Worm (Caenorhabditis elegans) whole organism, mixed stage, embryonic: ENCODE results near the gene F42A10.7.

Experiments used
- M03D4.4 ChIP-seq: sonication (generic microtip); optimal IDR thresholded peaks from 2 replicates; lab custom pipeline; 2017; ENCODE audit warnings: mild to moderate bottlenecking, missing genetic modification characterization, missing compliant biosample characterization
- bed-3 ChIP-seq: fragments of 200-800 bp; sonication (Bioruptor generic); optimal IDR thresholded peaks from 3 replicates; lab custom pipeline; 2018; ENCODE audit warnings: mild to moderate bottlenecking, missing genetic modification characterization, moderate library complexity, missing compliant biosample characterization
- blmp-1 ChIP-seq: fragments of 150-350 bp; optimal IDR thresholded peaks from 2 replicates; lab custom pipeline; 2014; ENCODE audit warnings: missing biosample characterization, missing genetic modification characterization
- ceh-39 ChIP-seq: fragments of 150-350 bp; optimal IDR thresholded peaks from 2 replicates; lab custom pipeline; 2014; ENCODE audit warnings: missing biosample characterization, missing genetic modification characterization
- ceh-43 ChIP-seq: fragments of 200-800 bp; sonication (Bioruptor generic); optimal IDR thresholded peaks from 2 replicates; lab custom pipeline; 2018; ENCODE audit warnings: mild to moderate bottlenecking, missing genetic modification characterization, moderate library complexity, missing compliant biosample characterization
- ceh-83 ChIP-seq: fragments of 200-800 bp; sonication (Bioruptor generic); optimal IDR thresholded peaks from 2 replicates; lab custom pipeline; 2018; ENCODE audit warnings: mild to moderate bottlenecking, missing genetic modification characterization, missing compliant biosample characterization
- ces-1 ChIP-seq: fragments of 150-350 bp; optimal IDR thresholded peaks from 2 replicates; lab custom pipeline; 2014; ENCODE audit warnings: missing biosample characterization, missing genetic modification reagents, missing genetic modification characterization
- cnd-1 ChIP-seq: fragments of 200-800 bp; sonication (Bioruptor generic); optimal IDR thresholded peaks from 2 replicates; lab custom pipeline; 2018; ENCODE audit warnings: mild to moderate bottlenecking, missing genetic modification characterization, missing compliant biosample characterization
- drap-1 ChIP-seq: fragments of 200-800 bp; sonication (Bioruptor generic); optimal IDR thresholded peaks from 3 replicates; lab custom pipeline; 2018; ENCODE audit warnings: mild to moderate bottlenecking, missing genetic modification characterization, missing compliant biosample characterization
- flh-1 ChIP-seq: fragments of 200-800 bp; sonication (Bioruptor generic); optimal IDR thresholded peaks from 2 replicates; lab custom pipeline; 2018; ENCODE audit warnings: mild to moderate bottlenecking, missing genetic modification characterization, moderate library complexity, missing compliant biosample characterization
- ham-2 ChIP-seq: fragments of 200-800 bp; sonication (Bioruptor generic); optimal IDR thresholded peaks from 2 replicates; lab custom pipeline; 2018; ENCODE audit warnings: mild to moderate bottlenecking, missing genetic modification characterization, missing compliant biosample characterization
- hlh-1 ChIP-seq: fragments of 150-350 bp; optimal IDR thresholded peaks from 2 replicates; lab custom pipeline; 2014; ENCODE audit warnings: missing biosample characterization, missing genetic modification reagents, missing genetic modification characterization
- lin-13 ChIP-seq: fragments of 150-350 bp; optimal IDR thresholded peaks from 2 replicates; lab custom pipeline; 2014; ENCODE audit warnings: missing biosample characterization, missing genetic modification characterization
- lin-32 ChIP-seq: fragments of 200-800 bp; sonication (Bioruptor generic); optimal IDR thresholded peaks from 2 replicates; lab custom pipeline; 2018; ENCODE audit warnings: mild to moderate bottlenecking, missing genetic modification characterization, missing compliant biosample characterization
- lsy-2 ChIP-seq: fragments of 150-350 bp; optimal IDR thresholded peaks from 2 replicates; lab custom pipeline; 2014; ENCODE audit warnings: missing biosample characterization, missing genetic modification characterization
- mab-5 ChIP-seq: fragments of 150-350 bp; optimal IDR thresholded peaks from 2 replicates; lab custom pipeline; 2014; ENCODE audit warnings: missing biosample characterization, missing genetic modification characterization
- mep-1 ChIP-seq: fragments of 150-350 bp; optimal IDR thresholded peaks from 2 replicates; lab custom pipeline; 2017; ENCODE audit warnings: missing biosample characterization, missing genetic modification reagents, missing genetic modification characterization, inconsistent platforms
- mls-2 ChIP-seq: sonication (generic microtip); optimal IDR thresholded peaks from 2 replicates; lab custom pipeline; 2016; ENCODE audit warnings: mild to moderate bottlenecking, missing genetic modification characterization, moderate library complexity, missing compliant biosample characterization
- nhr-12 ChIP-seq: fragments of 150-350 bp; optimal IDR thresholded peaks from 2 replicates; lab custom pipeline; 2014; ENCODE audit warnings: missing biosample characterization, missing genetic modification characterization
- nhr-237 ChIP-seq: fragments of 150-350 bp; optimal IDR thresholded peaks from 2 replicates; lab custom pipeline; 2014; ENCODE audit warnings: missing biosample characterization, missing genetic modification characterization
- nhr-76 ChIP-seq: sonication (generic microtip); optimal IDR thresholded peaks from 2 replicates; lab custom pipeline; 2017; ENCODE audit warnings: missing biosample characterization, missing genetic modification characterization
- pha-4 ChIP-seq: fragments of 150-350 bp; optimal IDR thresholded peaks from 2 replicates; lab custom pipeline; 2018; ENCODE audit warnings: missing biosample characterization, missing genetic modification reagents, missing genetic modification characterization
- sem-2 ChIP-seq: fragments of 200-800 bp; sonication (Bioruptor generic); optimal IDR thresholded peaks from 2 replicates; lab custom pipeline; 2018; ENCODE audit warnings: mild to moderate bottlenecking, missing genetic modification characterization, missing compliant biosample characterization
- sptf-1 ChIP-seq: sonication (generic microtip); optimal IDR thresholded peaks from 2 replicates; lab custom pipeline; 2017; ENCODE audit warnings: mild to moderate bottlenecking, missing genetic modification characterization, moderate library complexity, missing compliant biosample characterization
- tbx-8 ChIP-seq: fragments of 200-800 bp; sonication (Bioruptor generic); optimal IDR thresholded peaks from 2 replicates; lab custom pipeline; 2018; ENCODE audit warnings: mild to moderate bottlenecking, missing genetic modification characterization, moderate library complexity, missing compliant biosample characterization
- unc-120 ChIP-seq: sonication (generic microtip); optimal IDR thresholded peaks from 2 replicates; lab custom pipeline; 2017; ENCODE audit warnings: missing genetic modification characterization, missing compliant biosample characterization; ENCODE audit not compliant: poor library complexity, severe bottlenecking
- unc-39 ChIP-seq: fragments of 150-350 bp; optimal IDR thresholded peaks from 2 replicates; lab custom pipeline; 2014; ENCODE audit warnings: missing biosample characterization, missing genetic modification characterization
- unc-62 ChIP-seq: fragments of 150-350 bp; optimal IDR thresholded peaks from 2 replicates; lab custom pipeline; 2014; ENCODE audit warnings: missing biosample characterization, missing genetic modification reagents, missing genetic modification characterization
- zip-8 ChIP-seq: fragments of 150-350 bp; optimal IDR thresholded peaks from 2 replicates; lab custom pipeline; 2014; ENCODE audit warnings: missing biosample characterization, missing genetic modification characterization

F42A10.7 gene

DNA sequence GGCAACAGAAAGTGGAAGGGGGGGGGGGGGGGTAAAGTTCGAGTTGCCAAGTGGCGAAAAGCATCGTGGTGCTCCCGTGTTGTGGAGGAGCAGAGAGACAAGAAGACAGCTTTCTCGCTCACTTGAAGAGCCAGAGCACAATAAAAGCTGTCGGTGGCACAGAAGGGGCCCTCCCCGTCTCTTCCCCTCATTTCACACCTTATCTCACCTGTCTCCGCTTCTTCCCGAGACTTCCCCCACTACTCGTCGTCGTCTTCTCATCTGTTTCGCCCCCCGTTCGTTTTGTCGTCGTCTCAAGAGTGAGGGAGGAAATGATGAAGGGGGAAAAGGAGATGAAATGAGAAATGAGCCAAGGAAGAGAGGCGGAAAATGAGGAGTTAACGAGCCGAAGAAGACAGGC is 40.0 kb downstream of the F42A10.7 start (continued):
- TF ChIP-seq blmp-1 (tag; lab: Kevin White, UChicago), result no peak
- no peak for TF ChIP-seq ceh-39 (tag; lab: Kevin White, UChicago)
- TF ChIP-seq drap-1, result no peak
- TF ChIP-seq M03D4.4 (tag; lab: Kevin White, UChicago), result peak; percentile 43
- TF ChIP-seq unc-39 (tag; lab: Kevin White, UChicago), result no peak

DNA sequence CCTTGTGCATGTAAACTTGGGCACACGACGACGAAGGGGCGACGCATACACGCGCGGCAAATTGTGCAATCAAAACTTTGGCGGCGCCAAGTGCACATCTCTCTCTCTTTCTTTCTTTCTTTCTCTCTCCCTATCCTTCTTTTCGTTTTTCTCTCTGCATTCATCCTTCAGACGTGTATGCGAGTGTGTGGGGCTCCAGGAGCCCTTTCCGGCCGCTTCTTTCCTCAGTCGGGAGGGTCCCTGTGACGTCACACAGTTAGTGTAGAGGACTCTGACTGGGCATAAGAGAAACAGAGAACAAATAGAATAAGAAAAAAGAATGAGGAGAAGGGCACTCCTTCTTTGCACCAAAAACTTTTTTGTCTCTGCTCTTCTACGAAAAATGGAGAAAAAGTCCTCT is 41.1 kb downstream of the F42A10.7 start:
- TF ChIP-seq ces-1 (peak; percentile 72), bed-3 (GFP tag; lab: Kevin White, UChicago) (no peak), lsy-2 (tag; lab: Kevin White, UChicago) (no peak), hlh-1 (tag; lab: Kevin White, UChicago) (no peak), ham-2 (GFP tag; lab: Kevin White, UChicago) (no peak), mep-1 (tag; lab: Kevin White, UChicago) (peak; percentile 1), nhr-237 (no peak), unc-120 (peak; percentile 80), zip-8 (no peak), tbx-8 (GFP tag; lab: Kevin White, UChicago) (no peak), blmp-1 (tag; lab: Kevin White, UChicago) (no peak), nhr-12 (tag; lab: Kevin White, UChicago) (no peak), mab-5 (tag; lab: Kevin White, UChicago) (no peak), lin-13 (tag; lab: Kevin White, UChicago) (no peak), unc-62 (GFP tag; lab: Kevin White, UChicago) (no peak)
- TF ChIP-seq, all 35 proteins: peak for 3

DNA sequence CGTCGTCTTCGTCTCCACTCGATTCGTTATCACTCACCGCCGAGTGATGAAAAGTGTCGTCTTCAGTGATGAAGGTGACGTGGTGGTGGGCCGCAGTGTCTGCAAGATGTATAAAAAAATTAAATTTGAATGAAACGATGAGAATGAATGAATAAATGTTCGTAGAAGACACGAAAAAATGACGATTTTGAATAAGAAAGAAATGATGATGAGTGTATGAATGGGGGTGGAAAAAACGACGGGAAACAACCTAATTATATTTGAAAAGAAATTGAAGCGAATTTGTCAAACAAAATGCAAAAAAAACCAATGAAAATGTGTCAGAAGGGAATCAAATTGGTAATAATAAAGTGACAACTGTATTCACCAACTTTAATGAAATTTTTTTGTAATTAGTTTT is 42.3 kb downstream of the F42A10.7 start, which contains the start of gene mvk-1:
Gene mvk-1, minus strand, starts transcription at position 101 of the 400 bp plus-strand sequence.
- TF ChIP-seq bed-3 (GFP tag; lab: Kevin White, UChicago) (no peak), lsy-2 (tag; lab: Kevin White, UChicago) (no peak), drap-1 (no peak), pha-4 (tag; lab: Kevin White, UChicago) (no peak), M03D4.4 (tag; lab: Kevin White, UChicago) (no peak), cnd-1 (tag; lab: Kevin White, UChicago) (no peak), lin-32 (GFP tag; lab: Kevin White, UChicago) (no peak), ham-2 (GFP tag; lab: Kevin White, UChicago) (no peak), sptf-1 (tag; lab: Kevin White, UChicago) (no peak)

DNA sequence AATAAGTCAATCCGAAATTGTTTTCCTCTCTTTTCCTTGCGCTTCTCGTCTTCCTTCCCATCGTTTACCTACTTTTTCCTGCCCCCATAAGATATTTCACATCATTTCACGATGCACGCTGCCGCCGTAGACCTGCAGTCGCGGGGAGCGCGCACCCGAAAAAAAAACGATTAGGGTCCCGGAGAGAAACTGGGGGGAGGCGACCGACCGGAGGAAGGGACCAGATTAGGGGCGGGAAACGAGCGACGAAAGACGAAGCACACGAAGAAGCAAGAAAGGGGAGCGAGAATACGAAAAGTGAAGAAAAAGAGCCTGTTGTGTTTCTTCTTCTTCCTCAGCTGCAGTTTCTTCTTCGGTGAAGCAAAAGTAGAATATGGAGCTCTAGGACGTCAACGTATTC is 43.3 kb downstream of the F42A10.7 start:
- TF ChIP-seq lin-32 (GFP tag; lab: Kevin White, UChicago), result no peak
- TF ChIP-seq ces-1, result peak; percentile 31

DNA sequence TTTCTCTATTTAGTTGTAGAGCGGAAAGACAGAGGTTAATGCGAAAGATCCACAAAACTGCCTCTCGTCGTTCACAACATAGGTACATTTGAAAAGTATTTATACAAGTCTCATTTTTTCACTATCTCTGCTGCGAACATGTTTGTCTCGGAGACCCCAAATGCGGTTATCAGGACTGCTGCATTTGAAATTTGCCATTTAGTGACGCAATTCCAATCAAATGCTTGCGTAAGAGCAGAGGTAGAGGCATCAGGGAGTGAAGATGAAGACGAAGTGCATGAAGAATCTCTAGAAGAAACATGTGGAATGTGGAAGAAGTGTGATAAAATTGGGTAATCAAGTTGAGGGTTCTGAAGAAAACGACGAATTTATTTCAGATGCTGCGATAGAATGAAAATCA is 44.4 kb downstream of the F42A10.7 start:
- TF ChIP-seq bed-3 (GFP tag; lab: Kevin White, UChicago) (no peak), nhr-237 (no peak), zip-8 (peak; percentile 92), unc-120 (no peak), nhr-76 (no peak)
- TF ChIP-seq, all 35 proteins: peak for 1

DNA sequence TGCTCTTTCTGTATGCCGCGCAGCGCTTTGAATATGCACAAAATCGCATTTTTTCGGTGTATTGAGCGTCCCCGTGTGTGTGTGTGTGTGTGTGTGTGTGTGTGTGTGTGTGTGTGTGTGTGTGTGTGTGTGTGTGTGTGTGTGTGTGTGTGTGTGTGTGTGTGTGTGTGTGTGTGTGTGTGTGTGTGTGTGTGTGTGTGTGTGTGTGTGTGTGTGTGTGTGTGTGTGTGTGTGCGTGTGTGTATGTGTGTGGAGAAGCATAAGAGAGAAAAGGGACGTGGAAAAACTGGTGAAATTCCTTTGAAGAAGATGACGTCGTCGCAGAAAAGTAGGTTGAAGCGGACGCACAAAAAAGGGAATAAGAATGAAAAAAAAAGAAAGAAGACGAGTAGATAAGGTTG is 45.1 kb downstream of the F42A10.7 start:
- TF ChIP-seq flh-1 (peak; percentile 23), M03D4.4 (tag; lab: Kevin White, UChicago) (peak; percentile 81), ham-2 (GFP tag; lab: Kevin White, UChicago) (peak; percentile 9), bed-3 (GFP tag; lab: Kevin White, UChicago) (peak; percentile 26), ceh-43 (GFP tag; lab: Kevin White, UChicago) (peak; percentile 53), sem-2 (GFP tag; lab: Kevin White, UChicago) (peak; percentile 63), lin-32 (GFP tag; lab: Kevin White, UChicago) (peak; percentile 56), ceh-83 (GFP tag; lab: Kevin White, UChicago) (peak; percentile 26), drap-1 (peak; percentile 77), sptf-1 (tag; lab: Kevin White, UChicago) (peak; percentile 88), tbx-8 (GFP tag; lab: Kevin White, UChicago) (peak; percentile 32), mls-2 (tag; lab: Kevin White, UChicago) (peak; percentile 70), cnd-1 (tag; lab: Kevin White, UChicago) (peak; percentile 83)
